Worm (Caenorhabditis elegans) whole organism, L1 larva: ENCODE results near the gene Y113G7B.27.

ENCODE experiments used
- fkh-4 ChIP-seq: sonication (generic microtip); optimal IDR thresholded peaks from 2 replicates; lab custom pipeline; 2016; ENCODE audit warnings: missing compliant biosample characterization, missing genetic modification characterization, borderline replicate concordance
- grh-1 ChIP-seq: fragments of 200-800 bp; sonication (Bioruptor generic); IDR thresholded peaks from 2 replicates; pipeline ENCODE4 v1.3.6; 2022; ENCODE audit warnings: missing genetic modification reagents, missing genetic modification characterization, missing compliant biosample characterization
- lsy-2 ChIP-seq, 2 experiments: fragments of 150-350 bp; optimal IDR thresholded peaks; 2 replicates each; lab custom pipeline; 2014; ENCODE audit warnings: missing biosample characterization in 2 of 2, missing genetic modification characterization in 2 of 2
- mdl-1 ChIP-seq, 2 experiments: fragments of 150-350 bp; optimal IDR thresholded peaks; 2 replicates each; lab custom pipeline; 2014 to 2017; ENCODE audit warnings: missing biosample characterization in 2 of 2, missing genetic modification characterization in 2 of 2, inconsistent platforms in 1 of 2
- nhr-11 ChIP-seq: fragments of 150-350 bp; optimal IDR thresholded peaks from 2 replicates; lab custom pipeline; 2014; ENCODE audit warnings: missing biosample characterization, missing genetic modification characterization
- nhr-12 ChIP-seq: sonication (generic microtip); optimal IDR thresholded peaks from 2 replicates; lab custom pipeline; 2017; ENCODE audit warnings: missing biosample characterization, missing genetic modification characterization
- nhr-76 ChIP-seq: sonication (generic microtip); optimal IDR thresholded peaks from 2 replicates; lab custom pipeline; 2017; ENCODE audit warnings: missing biosample characterization, missing genetic modification characterization
- unc-86 ChIP-seq: sonication (generic microtip); optimal IDR thresholded peaks from 2 replicates; lab custom pipeline; 2016; ENCODE audit warnings: missing genetic modification characterization, missing compliant biosample characterization
- zip-4 ChIP-seq: fragments of 200-800 bp; sonication (Bioruptor generic); optimal IDR thresholded peaks from 2 replicates; lab custom pipeline; 2018; ENCODE audit warnings: mild to moderate bottlenecking, missing genetic modification characterization, moderate library complexity, missing compliant biosample characterization

- TF ChIP-seq grh-1 (GFP tag; lab: Robert Waterston, UW), result no peak
- TF ChIP-seq zip-4, result no peak
- no peak for TF ChIP-seq mdl-1 (tag; optimal IDR thresholded peaks at IDR 0.05; lab: Kevin White, UChicago)
- TF ChIP-seq nhr-12 (tag; lab: Kevin White, UChicago), result no peak
- no peak for TF ChIP-seq unc-86
- TF ChIP-seq nhr-76 (tag; lab: Kevin White, UChicago), result no peak
- TF ChIP-seq fkh-4 (tag; lab: Kevin White, UChicago), result no peak
- no peak for TF ChIP-seq nhr-11
- no peak for TF ChIP-seq lsy-2 (tag; optimal IDR thresholded peaks at IDR 0.05; lab: Kevin White, UChicago)
Observed at ce11 chrV:20196671-20197070, 4.0 kb downstream of the Y113G7B.27 start, which contains the start of gene ftr-1.
